Fruit fly (Drosophila melanogaster) whole organism, prepupa: ENCODE results near the gene mof.

Source experiments
- Blimp-1 ChIP-seq: fragments of 200-800 bp; sonication (Bioruptor generic); optimal IDR thresholded peaks from 3 replicates; lab custom pipeline; 2017; ENCODE audit warnings: missing biosample characterization, missing genetic modification characterization, mild to moderate bottlenecking, moderate library complexity, missing genetic modification reagents
- CG10669 ChIP-seq: fragments of 200-800 bp; sonication (Bioruptor generic); optimal IDR thresholded peaks from 3 replicates; lab custom pipeline; 2018; ENCODE audit warnings: missing biosample characterization, mild to moderate bottlenecking, missing genetic modification characterization, moderate library complexity
- CG11294 ChIP-seq: fragments of 200-800 bp; sonication (Bioruptor generic); IDR thresholded peaks from 2 replicates; pipeline ENCODE4 v1.3.6; 2022; ENCODE audit warnings: missing biosample characterization, missing genetic modification characterization
- CG11762 ChIP-seq: fragments of 200-800 bp; sonication (Bioruptor generic); optimal IDR thresholded peaks from 3 replicates; lab custom pipeline; 2016; ENCODE audit warnings: missing biosample characterization, missing genetic modification characterization; ENCODE audit not compliant: insufficient read depth
- CG11902 ChIP-seq: fragments of 200-800 bp; sonication (Bioruptor generic); optimal IDR thresholded peaks from 3 replicates; lab custom pipeline; 2016; ENCODE audit warnings: missing biosample characterization, missing genetic modification characterization
- CG15336 ChIP-seq: fragments of 200-800 bp; sonication (Bioruptor generic); IDR thresholded peaks from 2 replicates; pipeline ENCODE4 v1.3.6; 2022; ENCODE audit warnings: missing biosample characterization, missing genetic modification characterization
- CG1621 ChIP-seq: fragments of 200-800 bp; sonication (Bioruptor generic); optimal IDR thresholded peaks from 3 replicates; lab custom pipeline; 2018; ENCODE audit warnings: missing biosample characterization, mild to moderate bottlenecking, missing genetic modification characterization
- CG3032 ChIP-seq: fragments of 200-800 bp; optimal IDR thresholded peaks from 2 replicates; lab custom pipeline; 2019; ENCODE audit warnings: missing biosample characterization, mild to moderate bottlenecking, missing genetic modification characterization, moderate library complexity
- CG31627 ChIP-seq: fragments of 200-800 bp; sonication (Bioruptor generic); optimal IDR thresholded peaks from 3 replicates; lab custom pipeline; 2016; ENCODE audit warnings: missing biosample characterization, missing genetic modification characterization
- CG34406 ChIP-seq: fragments of 200-800 bp; sonication (Bioruptor generic); optimal IDR thresholded peaks from 3 replicates; lab custom pipeline; 2016; ENCODE audit warnings: missing biosample characterization, missing genetic modification characterization
- CG3919 ChIP-seq: fragments of 200-800 bp; sonication (Bioruptor generic); optimal IDR thresholded peaks from 3 replicates; lab custom pipeline; 2016; ENCODE audit warnings: missing biosample characterization, missing genetic modification characterization
- CG4318 ChIP-seq: fragments of 200-800 bp; sonication (Bioruptor generic); optimal IDR thresholded peaks from 3 replicates; lab custom pipeline; 2017; ENCODE audit warnings: missing biosample characterization, mild to moderate bottlenecking, missing genetic modification characterization
- CG6163 ChIP-seq: fragments of 200-800 bp; sonication (Bioruptor generic); IDR thresholded peaks from 3 replicates; pipeline ENCODE4 v1.3.6; 2022; ENCODE audit warnings: missing biosample characterization, missing genetic modification characterization
- CG6276 ChIP-seq: fragments of 200-800 bp; sonication (Bioruptor generic); optimal IDR thresholded peaks from 2 replicates; lab custom pipeline; 2017; ENCODE audit warnings: missing biosample characterization, mild to moderate bottlenecking, missing genetic modification characterization
- CG6792 ChIP-seq: fragments of 200-800 bp; sonication (Bioruptor generic); optimal IDR thresholded peaks from 3 replicates; lab custom pipeline; 2016; ENCODE audit warnings: missing biosample characterization, missing genetic modification characterization
- CG6808 ChIP-seq: fragments of 200-800 bp; sonication (Bioruptor generic); optimal IDR thresholded peaks from 3 replicates; lab custom pipeline; 2017; ENCODE audit warnings: missing biosample characterization, missing genetic modification characterization, mild to moderate bottlenecking, moderate library complexity, missing genetic modification reagents
- CG6854 ChIP-seq: fragments of 200-800 bp; sonication (Bioruptor generic); optimal IDR thresholded peaks from 2 replicates; lab custom pipeline; 2017; ENCODE audit warnings: missing biosample characterization, mild to moderate bottlenecking, missing genetic modification characterization
- CG7368 ChIP-seq: fragments of 200-800 bp; sonication (Bioruptor generic); optimal IDR thresholded peaks from 3 replicates; lab custom pipeline; 2016; ENCODE audit warnings: missing biosample characterization, missing genetic modification characterization
- CG8119 ChIP-seq: fragments of 200-800 bp; sonication (Bioruptor generic); IDR thresholded peaks from 3 replicates; pipeline ENCODE4 v1.3.6; 2022; ENCODE audit warnings: missing biosample characterization, missing genetic modification characterization
- CG8319 ChIP-seq: fragments of 200-800 bp; sonication (Bioruptor generic); optimal IDR thresholded peaks from 3 replicates; lab custom pipeline; 2016; ENCODE audit warnings: missing biosample characterization, missing genetic modification characterization
- CG8632 ChIP-seq: fragments of 200-800 bp; sonication (Bioruptor generic); optimal IDR thresholded peaks from 3 replicates; lab custom pipeline; 2016; ENCODE audit warnings: missing biosample characterization, missing genetic modification characterization
- CG9139 ChIP-seq: fragments of 200-800 bp; sonication (Bioruptor generic); optimal IDR thresholded peaks from 3 replicates; lab custom pipeline; 2017; ENCODE audit warnings: missing biosample characterization, mild to moderate bottlenecking, missing genetic modification characterization
- Eip78C ChIP-seq: fragments of 200-800 bp; sonication (Bioruptor generic); peaks from one replicate; lab custom pipeline; 2016; ENCODE audit warnings: missing biosample characterization, missing genetic modification characterization
- Eip93F ChIP-seq: fragments of 200-800 bp; sonication (Bioruptor generic); optimal IDR thresholded peaks from 2 replicates; lab custom pipeline; 2016; ENCODE audit warnings: missing biosample characterization, mild to moderate bottlenecking, missing genetic modification characterization
- Ets21C ChIP-seq: fragments of 200-800 bp; sonication (Bioruptor generic); optimal IDR thresholded peaks from 3 replicates; lab custom pipeline; 2016; ENCODE audit warnings: missing biosample characterization, missing genetic modification characterization
- Ets96B ChIP-seq: fragments of 200-800 bp; optimal IDR thresholded peaks from 2 replicates; lab custom pipeline; 2019; ENCODE audit warnings: missing biosample characterization, mild to moderate bottlenecking, missing genetic modification characterization, moderate library complexity
- Hr38 ChIP-seq: sonication (Bioruptor generic); optimal IDR thresholded peaks from 2 replicates; lab custom pipeline; 2016; ENCODE audit warnings: missing biosample characterization, missing genetic modification characterization
- Hr39 ChIP-seq: fragments of 200-800 bp; sonication (Bioruptor generic); optimal IDR thresholded peaks from 2 replicates; lab custom pipeline; 2016; ENCODE audit warnings: missing biosample characterization, missing genetic modification characterization
- Hr4 ChIP-seq: fragments of 200-800 bp; sonication (Bioruptor generic); optimal IDR thresholded peaks from 3 replicates; lab custom pipeline; 2016; ENCODE audit warnings: missing biosample characterization, missing genetic modification characterization
- Lpt ChIP-seq: fragments of 200-800 bp; sonication (Bioruptor generic); optimal IDR thresholded peaks from 3 replicates; lab custom pipeline; 2016; ENCODE audit warnings: missing biosample characterization, missing genetic modification characterization
- Met ChIP-seq: fragments of 200-800 bp; sonication (Bioruptor generic); optimal IDR thresholded peaks from 3 replicates; lab custom pipeline; 2016; ENCODE audit warnings: missing biosample characterization, missing genetic modification characterization
- OdsH ChIP-seq: fragments of 200-800 bp; sonication (Bioruptor generic); optimal IDR thresholded peaks from 3 replicates; lab custom pipeline; 2016; ENCODE audit warnings: missing biosample characterization, missing genetic modification characterization
- Smox ChIP-seq: fragments of 200-800 bp; sonication (Bioruptor generic); optimal IDR thresholded peaks from 3 replicates; lab custom pipeline; 2016; ENCODE audit warnings: missing biosample characterization, missing genetic modification characterization
- Sox102F ChIP-seq: fragments of 200-800 bp; sonication (Bioruptor generic); optimal IDR thresholded peaks from 2 replicates; lab custom pipeline; 2016; ENCODE audit warnings: missing biosample characterization, mild to moderate bottlenecking, missing genetic modification characterization
- Sox14 ChIP-seq: fragments of 200-800 bp; sonication (Bioruptor generic); optimal IDR thresholded peaks from 3 replicates; lab custom pipeline; 2016; ENCODE audit warnings: missing biosample characterization, missing genetic modification characterization
- Sox15 ChIP-seq: fragments of 200-800 bp; sonication (Bioruptor generic); optimal IDR thresholded peaks from 3 replicates; lab custom pipeline; 2016; ENCODE audit warnings: missing biosample characterization, missing genetic modification characterization
- achi ChIP-seq: fragments of 200-800 bp; sonication (Bioruptor generic); optimal IDR thresholded peaks from 3 replicates; lab custom pipeline; 2016; ENCODE audit warnings: missing biosample characterization, missing genetic modification characterization
- cyc ChIP-seq: fragments of 200-800 bp; sonication (Bioruptor generic); optimal IDR thresholded peaks from 3 replicates; lab custom pipeline; 2016; ENCODE audit warnings: missing biosample characterization, missing genetic modification characterization
- dac ChIP-seq: fragments of 200-800 bp; sonication (Bioruptor generic); optimal IDR thresholded peaks from 2 replicates; lab custom pipeline; 2017; ENCODE audit warnings: missing biosample characterization, mild to moderate bottlenecking, missing genetic modification characterization
- eg ChIP-seq: fragments of 200-800 bp; sonication (Bioruptor generic); IDR thresholded peaks from 3 replicates; pipeline ENCODE4 v1.3.6; 2022; ENCODE audit warnings: missing biosample characterization, missing genetic modification characterization
- esn ChIP-seq: fragments of 200-800 bp; sonication (Bioruptor generic); optimal IDR thresholded peaks from 2 replicates; lab custom pipeline; 2016; ENCODE audit warnings: missing biosample characterization, mild to moderate bottlenecking, missing genetic modification characterization, moderate library complexity
- fd59A ChIP-seq: fragments of 200-800 bp; sonication (Bioruptor generic); optimal IDR thresholded peaks from 2 replicates; lab custom pipeline; 2017; ENCODE audit warnings: missing biosample characterization, mild to moderate bottlenecking, missing genetic modification characterization, missing genetic modification reagents
- fd85E ChIP-seq: fragments of 200-800 bp; sonication (Bioruptor generic); optimal IDR thresholded peaks from 3 replicates; lab custom pipeline; 2016; ENCODE audit warnings: missing biosample characterization, missing genetic modification characterization
- fkh ChIP-seq: fragments of 200-800 bp; sonication (Bioruptor generic); optimal IDR thresholded peaks from 3 replicates; lab custom pipeline; 2017; ENCODE audit warnings: missing biosample characterization, mild to moderate bottlenecking, missing genetic modification characterization, moderate library complexity
- lz ChIP-seq: fragments of 200-800 bp; sonication (Bioruptor generic); optimal IDR thresholded peaks from 3 replicates; lab custom pipeline; 2016; ENCODE audit warnings: missing biosample characterization, missing genetic modification characterization
- salr ChIP-seq, 2 experiments: fragments of 200-800 bp; sonication (Bioruptor generic); optimal IDR thresholded peaks; 3 replicates each; lab custom pipeline; 2016 to 2018; ENCODE audit warnings: missing biosample characterization in 2 of 2, missing genetic modification characterization in 2 of 2, mild to moderate bottlenecking in 1 of 2
- spab ChIP-seq: fragments of 200-800 bp; sonication (Bioruptor generic); optimal IDR thresholded peaks from 2 replicates; lab custom pipeline; 2017; ENCODE audit warnings: missing biosample characterization, mild to moderate bottlenecking, missing genetic modification characterization, missing genetic modification reagents
- ss ChIP-seq, 2 experiments: fragments of 200-800 bp; sonication (Bioruptor generic); optimal IDR thresholded peaks; 2 replicates in 1 of 2; 3 replicates in 1 of 2; lab custom pipeline; 2017 to 2018; ENCODE audit warnings: mild to moderate bottlenecking in 2 of 2, missing biosample characterization in 2 of 2, missing genetic modification characterization in 2 of 2, moderate library complexity in 1 of 2
- svp ChIP-seq: fragments of 200-800 bp; sonication (Bioruptor generic); peaks from one replicate; lab custom pipeline; 2016; ENCODE audit warnings: missing biosample characterization, missing genetic modification characterization
- topi ChIP-seq: fragments of 200-800 bp; sonication (Bioruptor generic); optimal IDR thresholded peaks from 3 replicates; lab custom pipeline; 2016; ENCODE audit warnings: missing biosample characterization, missing genetic modification characterization
- vri ChIP-seq: fragments of 200-800 bp; sonication (Bioruptor generic); optimal IDR thresholded peaks from 3 replicates; lab custom pipeline; 2016; ENCODE audit warnings: missing biosample characterization, mild to moderate bottlenecking, missing genetic modification characterization

mof gene

DNA sequence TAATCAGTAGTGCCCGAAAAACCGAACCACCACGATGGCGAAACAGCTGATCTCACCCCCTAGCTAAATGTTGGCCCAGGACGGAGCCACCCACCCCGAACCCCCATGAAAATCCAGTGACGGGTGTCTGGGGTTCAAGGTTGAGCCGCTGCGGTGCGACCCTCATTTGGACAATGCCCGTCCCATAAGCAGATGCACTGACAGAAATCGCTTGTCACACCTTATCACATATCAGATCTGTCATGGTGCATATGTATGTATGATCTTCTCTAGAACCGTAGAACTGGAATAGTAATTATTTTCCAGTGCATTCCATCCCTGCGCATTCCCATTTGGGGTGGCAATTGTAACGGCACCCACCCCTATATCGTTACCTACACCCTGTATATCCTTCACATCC is 12.3 kb upstream of the mof start (continued):
- TF ChIP-seq Met (GFP tag; lab: Kevin White, UChicago) (peak; percentile 47), fd85E (no peak), Eip93F (GFP tag; lab: Kevin White, UChicago) (no peak), Sox14 (no peak), CG34406 (GFP tag; lab: Kevin White, UChicago) (peak; percentile 8), svp (peak; percentile 61), CG11762 (GFP tag; lab: Kevin White, UChicago) (no peak)

DNA sequence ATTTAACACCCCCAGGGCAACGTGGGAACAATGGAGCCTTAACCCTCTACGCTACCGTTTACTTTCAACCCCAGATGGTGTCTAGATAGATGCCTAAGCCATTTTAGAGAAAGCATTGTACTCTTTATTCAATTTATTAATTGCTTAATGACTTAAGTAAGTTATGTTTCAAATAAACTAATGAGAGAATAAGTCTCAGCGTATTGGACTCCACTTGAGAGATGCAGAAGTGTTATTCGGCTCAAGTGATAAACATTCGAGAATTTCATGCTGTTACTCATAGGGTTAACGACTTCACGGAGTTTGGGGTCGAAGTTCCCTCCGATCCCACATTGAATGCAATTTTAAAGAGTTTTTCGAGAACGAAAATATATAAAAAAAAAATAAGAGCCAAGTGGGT is 11.6 kb upstream of the mof start:
- no peak for TF ChIP-seq CG8632
- TF ChIP-seq OdsH: no peak
- TF ChIP-seq salr (GFP tag; optimal IDR thresholded peaks at IDR 0.05; lab: Kevin White, UChicago): no peak
- no peak for TF ChIP-seq CG3919 (GFP tag; lab: Kevin White, UChicago)
- TF ChIP-seq CG6163 (GFP tag; lab: Robert Waterston, UW): no peak
- no peak for TF ChIP-seq CG8319 (GFP tag; lab: Kevin White, UChicago)
- no peak for TF ChIP-seq CG6854 (GFP tag; lab: Kevin White, UChicago)
- no peak for TF ChIP-seq CG34406 (GFP tag; lab: Kevin White, UChicago)
- TF ChIP-seq Eip93F (GFP tag; lab: Kevin White, UChicago): no peak
- TF ChIP-seq CG6792: no peak
- no peak for TF ChIP-seq CG8119 (GFP tag; lab: Robert Waterston, UW)
- peak; percentile 26 for TF ChIP-seq lz (GFP tag; lab: Kevin White, UChicago)
- no peak for TF ChIP-seq Blimp-1 (GFP tag; lab: Kevin White, UChicago)
- peak; percentile 51 for TF ChIP-seq topi (GFP tag; lab: Kevin White, UChicago)
- TF ChIP-seq CG1621 (tag; lab: Kevin White, UChicago): no peak
- no peak for TF ChIP-seq dac (GFP tag; lab: Kevin White, UChicago)
- no peak for TF ChIP-seq achi (GFP tag; lab: Kevin White, UChicago)
- TF ChIP-seq CG6276 (GFP tag; lab: Kevin White, UChicago): no peak
- no peak for TF ChIP-seq spab (GFP tag; lab: Kevin White, UChicago)
- peak; percentile 25 for TF ChIP-seq cyc (GFP tag; lab: Kevin White, UChicago)
- TF ChIP-seq CG11902 (GFP tag; lab: Kevin White, UChicago): no peak
- TF ChIP-seq fkh (GFP tag; lab: Kevin White, UChicago): no peak
- peak; percentile 11 for TF ChIP-seq CG6808
- no peak for TF ChIP-seq CG7368
- TF ChIP-seq Smox: peak; percentile 56
- TF ChIP-seq Hr39 (GFP tag; lab: Kevin White, UChicago): peak; percentile 26
- no peak for TF ChIP-seq Hr38 (GFP tag; lab: Kevin White, UChicago)
- no peak for TF ChIP-seq fd85E
- no peak for TF ChIP-seq CG15336 (GFP tag; lab: Robert Waterston, UW)
- peak; percentile 47 for TF ChIP-seq Eip78C (GFP tag; lab: Kevin White, UChicago)
- TF ChIP-seq ss (GFP tag; optimal IDR thresholded peaks at IDR 0.05; lab: Kevin White, UChicago): no peak
- TF ChIP-seq CG31627 (GFP tag; lab: Kevin White, UChicago): peak; percentile 42
- no peak for TF ChIP-seq Lpt (GFP tag; lab: Kevin White, UChicago)
- TF ChIP-seq CG11294: no peak
- no peak for TF ChIP-seq fd59A
- no peak for TF ChIP-seq Hr4 (GFP tag; lab: Kevin White, UChicago)
- peak; percentile 55 for TF ChIP-seq Met (GFP tag; lab: Kevin White, UChicago)
- TF ChIP-seq CG9139 (GFP tag; lab: Kevin White, UChicago): no peak
- peak; percentile 57 for TF ChIP-seq esn
- TF ChIP-seq vri (GFP tag; lab: Kevin White, UChicago): peak; percentile 29
- no peak for TF ChIP-seq eg
- TF ChIP-seq CG10669 (GFP tag; lab: Kevin White, UChicago): peak; percentile 35
- no peak for TF ChIP-seq Sox15 (GFP tag; lab: Kevin White, UChicago)
- TF ChIP-seq CG4318: no peak
- no peak for TF ChIP-seq Ets21C
- peak; percentile 8 for TF ChIP-seq Sox14
- no peak for TF ChIP-seq Ets96B (tag; lab: Kevin White, UChicago)
- TF ChIP-seq CG3032 (tag; lab: Kevin White, UChicago): no peak
- peak; percentile 46 for TF ChIP-seq Sox102F (GFP tag; lab: Kevin White, UChicago)
